Worm (Caenorhabditis elegans) whole organism, L1 larva: ENCODE data around the gene F19G12.1.
A peak's percentile ranks its signal among the peaks of the same experiment; 100 is the strongest.

Experiments used
- C16A3.4 ChIP-seq: fragments of 150-350 bp; optimal IDR thresholded peaks from 2 replicates; lab custom pipeline; 2014; ENCODE audit warnings: missing biosample characterization, missing genetic modification characterization
- Y116A8C.19 ChIP-seq: sonication (generic microtip); optimal IDR thresholded peaks from 2 replicates; lab custom pipeline; 2016; ENCODE audit warnings: missing compliant biosample characterization, missing genetic modification characterization, borderline replicate concordance
- blmp-1 ChIP-seq: fragments of 150-350 bp; optimal IDR thresholded peaks from 2 replicates; lab custom pipeline; 2014; ENCODE audit warnings: missing biosample characterization, missing genetic modification characterization
- ceh-82 ChIP-seq, 3 experiments: fragments of 150-350 bp in 1 of 3; sonication (generic microtip) in 2 of 3; optimal IDR thresholded peaks; 2 replicates each; lab custom pipeline; 2014 to 2017; ENCODE audit warnings: missing biosample characterization in 3 of 3, missing genetic modification characterization in 3 of 3
- ceh-90 ChIP-seq: sonication (generic microtip); optimal IDR thresholded peaks from 2 replicates; lab custom pipeline; 2016; ENCODE audit warnings: missing genetic modification characterization, missing compliant biosample characterization
- dpl-1 ChIP-seq, 3 experiments: fragments of 150-350 bp in 2 of 3; sonication (generic microtip) in 1 of 3; optimal IDR thresholded peaks; 2 replicates each; lab custom pipeline; 2014 to 2017; ENCODE audit warnings: missing biosample characterization in 3 of 3, missing genetic modification characterization in 3 of 3, missing genetic modification reagents in 3 of 3
- dsc-1 ChIP-seq: sonication (generic microtip); optimal IDR thresholded peaks from 2 replicates; lab custom pipeline; 2016; ENCODE audit warnings: mild to moderate bottlenecking, missing genetic modification characterization, missing compliant biosample characterization
- efl-1 ChIP-seq, 4 experiments: fragments of 150-350 bp; optimal IDR thresholded peaks in 3 of 4; peaks in 1 of 4; 1 replicate in 1 of 4; 2 replicates in 3 of 4; lab custom pipeline; 2014; ENCODE audit warnings: missing biosample characterization in 2 of 4, missing genetic modification characterization in 2 of 4, missing genetic modification reagents in 2 of 4
- ets-5 ChIP-seq: fragments of 200-800 bp; sonication (Bioruptor generic); IDR thresholded peaks from 2 replicates; pipeline ENCODE4 v1.3.6; 2022; ENCODE audit warnings: missing genetic modification characterization, missing compliant biosample characterization
- fos-1 ChIP-seq: fragments of 150-350 bp; optimal IDR thresholded peaks from 2 replicates; lab custom pipeline; 2014; ENCODE audit warnings: missing biosample characterization, missing genetic modification characterization
- hpl-2 ChIP-seq: fragments of 150-350 bp; optimal IDR thresholded peaks from 2 replicates; lab custom pipeline; 2014; ENCODE audit warnings: missing biosample characterization, missing genetic modification reagents, missing genetic modification characterization
- irx-1 ChIP-seq: sonication (generic microtip); optimal IDR thresholded peaks from 2 replicates; lab custom pipeline; 2016; ENCODE audit warnings: missing genetic modification characterization, missing compliant biosample characterization
- isw-1 ChIP-seq: fragments of 200-800 bp; sonication (Bioruptor generic); IDR thresholded peaks from 2 replicates; pipeline ENCODE4 v1.3.6; 2022; ENCODE audit warnings: missing genetic modification characterization, missing compliant biosample characterization
- lin-14 ChIP-seq: fragments of 200-800 bp; sonication (Bioruptor generic); optimal IDR thresholded peaks from 2 replicates; lab custom pipeline; 2018; ENCODE audit warnings: mild to moderate bottlenecking, missing genetic modification characterization, moderate library complexity, missing compliant biosample characterization
- lin-35 ChIP-seq, 2 experiments: fragments of 150-350 bp; optimal IDR thresholded peaks; 2 replicates each; lab custom pipeline; 2014; ENCODE audit warnings: missing biosample characterization in 2 of 2, missing genetic modification characterization in 2 of 2, missing genetic modification reagents in 2 of 2
- lir-3 ChIP-seq: sonication (generic microtip); optimal IDR thresholded peaks from 2 replicates; lab custom pipeline; 2016; ENCODE audit warnings: mild to moderate bottlenecking, missing genetic modification characterization, moderate library complexity, missing compliant biosample characterization; ENCODE audit not compliant: poor library complexity
- lsy-2 ChIP-seq, 2 experiments: fragments of 150-350 bp; optimal IDR thresholded peaks; 2 replicates each; lab custom pipeline; 2014; ENCODE audit warnings: missing biosample characterization in 2 of 2, missing genetic modification characterization in 2 of 2
- mdl-1 ChIP-seq, 2 experiments: fragments of 150-350 bp; optimal IDR thresholded peaks; 2 replicates each; lab custom pipeline; 2014 to 2017; ENCODE audit warnings: missing biosample characterization in 2 of 2, missing genetic modification characterization in 2 of 2, inconsistent platforms in 1 of 2
- mep-1 ChIP-seq: fragments of 150-350 bp; optimal IDR thresholded peaks from 2 replicates; lab custom pipeline; 2014; ENCODE audit warnings: missing biosample characterization, missing genetic modification characterization
- nhr-11 ChIP-seq: fragments of 150-350 bp; optimal IDR thresholded peaks from 2 replicates; lab custom pipeline; 2014; ENCODE audit warnings: missing biosample characterization, missing genetic modification characterization
- nhr-19 ChIP-seq: fragments of 200-800 bp; sonication (Bioruptor generic); conservative IDR thresholded peaks from 2 replicates; pipeline ENCODE4 v1.3.6; 2022; ENCODE audit warnings: missing genetic modification characterization, missing compliant biosample characterization
- nhr-20 ChIP-seq: sonication (generic microtip); optimal IDR thresholded peaks from 2 replicates; lab custom pipeline; 2016; ENCODE audit warnings: mild to moderate bottlenecking, missing genetic modification characterization, missing compliant biosample characterization
- nhr-47 ChIP-seq: sonication (generic microtip); optimal IDR thresholded peaks from 2 replicates; lab custom pipeline; 2016; ENCODE audit warnings: mild to moderate bottlenecking, missing genetic modification characterization, moderate library complexity, missing compliant biosample characterization
- nhr-71 ChIP-seq: sonication (generic microtip); optimal IDR thresholded peaks from 2 replicates; lab custom pipeline; 2016; ENCODE audit warnings: mild to moderate bottlenecking, missing genetic modification characterization, moderate library complexity, missing compliant biosample characterization
- nhr-76 ChIP-seq: sonication (generic microtip); optimal IDR thresholded peaks from 2 replicates; lab custom pipeline; 2017; ENCODE audit warnings: missing biosample characterization, missing genetic modification characterization
- nhr-77 ChIP-seq: fragments of 150-350 bp; optimal IDR thresholded peaks from 2 replicates; lab custom pipeline; 2014; ENCODE audit warnings: missing biosample characterization, missing genetic modification characterization
- nhr-85 ChIP-seq: sonication (generic microtip); peaks from one replicate; lab custom pipeline; 2016; ENCODE audit warnings: missing genetic modification characterization, inconsistent platforms, missing compliant biosample characterization
- nhr-90 ChIP-seq: sonication (generic microtip); optimal IDR thresholded peaks from 2 replicates; lab custom pipeline; 2016; ENCODE audit warnings: mild to moderate bottlenecking, missing genetic modification characterization, missing compliant biosample characterization; ENCODE audit not compliant: poor library complexity
- rnt-1 ChIP-seq: sonication (generic microtip); optimal IDR thresholded peaks from 2 replicates; lab custom pipeline; 2016; ENCODE audit warnings: mild to moderate bottlenecking, missing genetic modification characterization, moderate library complexity, missing compliant biosample characterization
- skn-1 ChIP-seq: fragments of 150-350 bp; optimal IDR thresholded peaks from 2 replicates; lab custom pipeline; 2014; ENCODE audit warnings: missing biosample characterization, missing genetic modification characterization
- snpc-4 ChIP-seq: fragments of 150-350 bp; optimal IDR thresholded peaks from 2 replicates; lab custom pipeline; 2014; ENCODE audit warnings: missing biosample characterization, missing genetic modification characterization
- snu-23 ChIP-seq: sonication (generic microtip); optimal IDR thresholded peaks from 2 replicates; lab custom pipeline; 2016; ENCODE audit warnings: missing genetic modification characterization, missing compliant biosample characterization
- sptf-1 ChIP-seq: fragments of 150-350 bp; optimal IDR thresholded peaks from 2 replicates; lab custom pipeline; 2014; ENCODE audit warnings: missing biosample characterization, missing genetic modification characterization
- swsn-7 ChIP-seq: sonication (generic microtip); optimal IDR thresholded peaks from 2 replicates; lab custom pipeline; 2016; ENCODE audit warnings: missing genetic modification characterization, missing compliant biosample characterization
- tbx-2 ChIP-seq: sonication (generic microtip); optimal IDR thresholded peaks from 2 replicates; lab custom pipeline; 2016; ENCODE audit warnings: missing genetic modification characterization, missing compliant biosample characterization
- unc-30 ChIP-seq: sonication (generic microtip); optimal IDR thresholded peaks from 2 replicates; lab custom pipeline; 2017; ENCODE audit warnings: missing biosample characterization, missing genetic modification characterization
- xbp-1 ChIP-seq: sonication (generic microtip); optimal IDR thresholded peaks from 2 replicates; lab custom pipeline; 2016; ENCODE audit warnings: missing genetic modification characterization, missing compliant biosample characterization
- ztf-4 ChIP-seq: fragments of 150-350 bp; optimal IDR thresholded peaks from 2 replicates; lab custom pipeline; 2014; ENCODE audit warnings: missing biosample characterization, missing genetic modification characterization

Gene F19G12.1

DNA sequence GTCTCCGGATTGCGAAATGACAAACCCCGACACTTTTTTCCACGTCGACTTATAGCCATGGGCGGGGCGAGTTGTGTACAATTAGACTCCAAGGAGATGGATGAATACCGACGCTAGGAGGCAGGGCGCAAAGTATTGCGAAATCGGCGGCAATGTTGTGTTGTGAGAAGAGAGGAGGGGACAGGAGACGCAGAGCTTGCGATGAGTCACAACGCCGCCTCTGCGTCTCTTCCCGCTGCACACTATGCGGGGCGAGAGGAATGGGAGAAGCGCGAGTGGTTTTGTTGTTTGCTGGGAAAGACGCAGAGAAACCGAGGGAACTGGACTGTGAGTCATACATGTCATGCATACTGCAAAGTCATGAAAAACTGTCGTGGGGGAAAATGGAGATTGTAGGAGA, 23.6 kb downstream of the F19G12.1 start (continued):
- no peak for TF ChIP-seq Y116A8C.19 (tag; lab: Kevin White, UChicago)
- TF ChIP-seq isw-1 (GFP tag; lab: Robert Waterston, UW) = peak; percentile 81

ce11 chrX:1456350-1457080, 25.7 kb downstream of the F19G12.1 start:
- TF ChIP-seq unc-30 (tag; lab: Kevin White, UChicago) (no peak), nhr-47 (tag; lab: Kevin White, UChicago) (peak; percentile 39), lin-14 (peak; percentile 92), C16A3.4 (tag; lab: Kevin White, UChicago) (peak; percentile 68), dpl-1 (GFP tag; optimal IDR thresholded peaks at IDR 0.05; lab: Kevin White, UChicago) (peak in 1 of 3 experiments; percentile 25), ceh-90 (tag; lab: Kevin White, UChicago) (no peak), skn-1 (tag; lab: Kevin White, UChicago) (peak; percentile 100), ceh-82 (tag; optimal IDR thresholded peaks at IDR 0.05; lab: Kevin White, UChicago) (peak in 1 of 3 experiments; percentile 21), lin-35 (GFP tag; optimal IDR thresholded peaks at IDR 0.05; lab: Kevin White, UChicago) (peak in 1 of 2 experiments; percentile 54), nhr-71 (tag; lab: Kevin White, UChicago) (peak; percentile 79), ztf-4 (tag; lab: Kevin White, UChicago) (peak; percentile 52), fos-1 (tag; lab: Kevin White, UChicago) (peak; percentile 14), rnt-1 (tag; lab: Kevin White, UChicago) (peak; percentile 61), mep-1 (tag; lab: Kevin White, UChicago) (peak; percentile 71), nhr-90 (tag; lab: Kevin White, UChicago) (peak; percentile 40), xbp-1 (tag; lab: Kevin White, UChicago) (peak; percentile 7), nhr-11 (tag; lab: Kevin White, UChicago) (no peak), nhr-77 (tag; lab: Kevin White, UChicago) (peak; percentile 23), ets-5 (GFP tag; lab: Robert Waterston, UW) (no peak), blmp-1 (tag; lab: Kevin White, UChicago) (peak; percentile 77), mdl-1 (tag; optimal IDR thresholded peaks at IDR 0.05; lab: Kevin White, UChicago) (peak in 1 of 2 experiments; percentile 74), tbx-2 (tag; lab: Kevin White, UChicago) (peak; percentile 49), nhr-19 (GFP tag; lab: Robert Waterston, UW) (peak; percentile 48; the same call in 1 of the 2 replicates), sptf-1 (tag; lab: Kevin White, UChicago) (no peak), hpl-2 (GFP tag; lab: Kevin White, UChicago) (no peak), swsn-7 (tag; lab: Kevin White, UChicago) (peak; percentile 41), irx-1 (tag; lab: Kevin White, UChicago) (peak; percentile 29), snu-23 (GFP tag; lab: Kevin White, UChicago) (peak; percentile 68), efl-1 (optimal IDR thresholded peaks at IDR 0.05; lab: Kevin White, UChicago) (peak in 1 of 2 experiments; percentile 2), efl-1 (GFP tag; optimal IDR thresholded peaks at IDR 0.05 in 1 of 2; lab: Kevin White, UChicago) (no peak), snpc-4 (peak; percentile 30), nhr-76 (tag; lab: Kevin White, UChicago) (no peak), nhr-85 (tag; lab: Kevin White, UChicago) (peak; percentile 87), lsy-2 (tag; optimal IDR thresholded peaks at IDR 0.05; lab: Kevin White, UChicago) (peak; percentile 30 to 69), lir-3 (tag; lab: Kevin White, UChicago) (peak; percentile 26), nhr-20 (tag; lab: Kevin White, UChicago) (peak; percentile 74), dsc-1 (tag; lab: Kevin White, UChicago) (no peak)
- TF ChIP-seq, all 84 proteins: peak for 28
